Worm (Caenorhabditis elegans) whole organism, early embryonic: Measurements from ENCODE around the gene gvd-1.
"Not testable (repeated sequence)": the region's sequence is repeated elsewhere in the genome, so short reads cannot be mapped to it uniquely, and the experiment has no call there.

Experiments
- B0310.2 ChIP-seq: sonication (generic microtip); optimal IDR thresholded peaks from 2 replicates; lab custom pipeline; 2016; ENCODE audit warnings: mild to moderate bottlenecking, missing genetic modification characterization, missing compliant biosample characterization
- F13C5.2 ChIP-seq: sonication (generic microtip); optimal IDR thresholded peaks from 2 replicates; lab custom pipeline; 2017; ENCODE audit warnings: mild to moderate bottlenecking, missing genetic modification characterization, inconsistent platforms, missing compliant biosample characterization
- aly-1 ChIP-seq: sonication (generic microtip); optimal IDR thresholded peaks from 2 replicates; lab custom pipeline; 2016; ENCODE audit warnings: missing genetic modification characterization, missing compliant biosample characterization
- ama-1 ChIP-seq: fragments of 150-350 bp; optimal IDR thresholded peaks from 2 replicates; lab custom pipeline; 2014
- ceh-13 ChIP-seq: fragments of 200-800 bp; sonication (Bioruptor generic); optimal IDR thresholded peaks from 2 replicates; lab custom pipeline; 2018; ENCODE audit warnings: mild to moderate bottlenecking, missing genetic modification characterization, missing compliant biosample characterization
- ceh-36 ChIP-seq: sonication (generic microtip); optimal IDR thresholded peaks from 2 replicates; lab custom pipeline; 2016; ENCODE audit warnings: missing genetic modification characterization, inconsistent platforms, missing compliant biosample characterization
- ets-7 ChIP-seq: sonication (generic microtip); optimal IDR thresholded peaks from 2 replicates; lab custom pipeline; 2016; ENCODE audit warnings: missing genotype, missing genetic modification characterization, missing compliant biosample characterization
- flt-1 ChIP-seq: fragments of 200-800 bp; sonication (Bioruptor generic); IDR thresholded peaks from 2 replicates; pipeline ENCODE4 v1.3.6; 2022; ENCODE audit warnings: missing genetic modification characterization, missing compliant biosample characterization
- hmbx-1 ChIP-seq: sonication (generic microtip); optimal IDR thresholded peaks from 2 replicates; lab custom pipeline; 2016; ENCODE audit warnings: mild to moderate bottlenecking, missing genetic modification characterization, missing compliant biosample characterization
- hmg-4 ChIP-seq: fragments of 200-800 bp; sonication (Bioruptor generic); optimal IDR thresholded peaks from 2 replicates; lab custom pipeline; 2018; ENCODE audit warnings: mild to moderate bottlenecking, missing genetic modification characterization, missing compliant biosample characterization
- hnd-1 ChIP-seq: sonication (generic microtip); optimal IDR thresholded peaks from 2 replicates; lab custom pipeline; 2016; ENCODE audit warnings: missing genetic modification characterization, missing compliant biosample characterization
- pes-1 ChIP-seq: fragments of 200-800 bp; sonication (Bioruptor generic); IDR thresholded peaks from 2 replicates; pipeline ENCODE4 v1.3.6; 2022; ENCODE audit warnings: missing genetic modification reagents, missing genetic modification characterization, missing compliant biosample characterization
- scrt-1 ChIP-seq: fragments of 200-800 bp; sonication (Bioruptor generic); IDR thresholded peaks from 2 replicates; pipeline ENCODE4 v1.3.6; 2022; ENCODE audit warnings: missing genetic modification characterization, missing compliant biosample characterization
- sea-1 ChIP-seq: fragments of 200-800 bp; sonication (Bioruptor generic); conservative IDR thresholded peaks from 2 replicates; pipeline ENCODE4 v1.3.6; 2022; ENCODE audit warnings: missing genetic modification characterization, missing compliant biosample characterization
- tbx-11 ChIP-seq: fragments of 200-800 bp; sonication (Bioruptor generic); IDR thresholded peaks from 2 replicates; pipeline ENCODE4 v1.3.6; 2022; ENCODE audit warnings: missing genetic modification characterization, missing compliant biosample characterization
- tbx-37 ChIP-seq: fragments of 200-800 bp; sonication (Bioruptor generic); conservative IDR thresholded peaks from 2 replicates; pipeline ENCODE4 v1.3.6; 2022; ENCODE audit warnings: missing genetic modification reagents, missing genetic modification characterization, missing compliant biosample characterization
- tra-4 ChIP-seq: sonication (generic microtip); optimal IDR thresholded peaks from 2 replicates; lab custom pipeline; 2017; ENCODE audit warnings: missing genetic modification characterization, missing compliant biosample characterization

The gvd-1 gene

ce11 chrII:475312-475711, 17.6 kb upstream of the gvd-1 start:
- TF ChIP-seq tbx-37: no peak
- TF ChIP-seq ets-7 (tag; lab: Kevin White, UChicago): no peak
- no peak for TF ChIP-seq hmbx-1
- no peak for TF ChIP-seq hnd-1 (tag; lab: Kevin White, UChicago)
- no peak for TF ChIP-seq F13C5.2
- no peak for TF ChIP-seq pes-1
- TF ChIP-seq aly-1 (tag; lab: Kevin White, UChicago): no peak
- no peak for TF ChIP-seq B0310.2 (tag; lab: Kevin White, UChicago)
- no peak for TF ChIP-seq ceh-36 (tag; lab: Kevin White, UChicago)
- TF ChIP-seq flt-1: no peak
- no peak for TF ChIP-seq sea-1 (GFP tag; lab: Robert Waterston, UW)
- TF ChIP-seq tbx-11 (GFP tag; lab: Robert Waterston, UW): no peak
- no peak for TF ChIP-seq scrt-1 (GFP tag; lab: Robert Waterston, UW)
- no peak for TF ChIP-seq ama-1
- TF ChIP-seq ceh-13 (GFP tag; lab: Kevin White, UChicago): no peak
- no peak for TF ChIP-seq hmg-4
- no peak for TF ChIP-seq tra-4 (tag; lab: Kevin White, UChicago)

ce11 chrII:473203-473602, 15.5 kb upstream of the gvd-1 start, which contains the start of gene W07E6.5:
Gene W07E6.5, plus strand, starts transcription at chrII:473503.
- TF ChIP-seq aly-1 (tag; lab: Kevin White, UChicago): no peak
- no peak for TF ChIP-seq tbx-37

ce11 chrII:470375-470774, 12.7 kb upstream of the gvd-1 start, which contains the start of gene tomm-22:
Gene tomm-22, minus strand, starts transcription at chrII:470475.
- TF ChIP-seq hmg-4 (no peak), ama-1 (no peak), ceh-13 (GFP tag; lab: Kevin White, UChicago) (no peak), ceh-36 (tag; lab: Kevin White, UChicago) (no peak), tra-4 (tag; lab: Kevin White, UChicago) (no peak), hmbx-1 (no peak), B0310.2 (tag; lab: Kevin White, UChicago) (no peak), F13C5.2 (no peak), ets-7 (tag; lab: Kevin White, UChicago) (no peak)

- TF ChIP-seq hmg-4 (no peak), tbx-37 (no peak), flt-1 (no peak), scrt-1 (GFP tag; lab: Robert Waterston, UW) (no peak), pes-1 (no peak), hmbx-1 (no peak), B0310.2 (tag; lab: Kevin White, UChicago) (no peak), sea-1 (GFP tag; lab: Robert Waterston, UW) (no peak), tbx-11 (GFP tag; lab: Robert Waterston, UW) (no peak), ceh-13 (GFP tag; lab: Kevin White, UChicago) (no peak), ama-1 (no peak)
Observed at ce11 chrII:467265-467664, 9.6 kb upstream of the gvd-1 start, which contains the start of gene nfyb-1. Gene nfyb-1, minus strand, starts transcription at chrII:467365.

ce11 chrII:461297-461696, 3.6 kb upstream of the gvd-1 start:
- TF ChIP-seq ceh-13 (GFP tag; lab: Kevin White, UChicago) (no peak), scrt-1 (GFP tag; lab: Robert Waterston, UW) (no peak), hmg-4 (no peak), ceh-36 (tag; lab: Kevin White, UChicago) (no peak), ama-1 (no peak), pes-1 (no peak), hnd-1 (tag; lab: Kevin White, UChicago) (no peak), flt-1 (no peak), sea-1 (GFP tag; lab: Robert Waterston, UW) (no peak), hmbx-1 (no peak), F13C5.2 (no peak), tbx-11 (GFP tag; lab: Robert Waterston, UW) (no peak), ets-7 (tag; lab: Kevin White, UChicago) (no peak), B0310.2 (tag; lab: Kevin White, UChicago) (no peak), tra-4 (tag; lab: Kevin White, UChicago) (no peak), aly-1 (tag; lab: Kevin White, UChicago) (no peak), tbx-37 (no peak)

- TF ChIP-seq sea-1 (GFP tag; lab: Robert Waterston, UW) (no peak), tra-4 (tag; lab: Kevin White, UChicago) (no peak), ama-1 (no peak), B0310.2 (tag; lab: Kevin White, UChicago) (no peak), tbx-11 (GFP tag; lab: Robert Waterston, UW) (no peak), ceh-36 (tag; lab: Kevin White, UChicago) (no peak), tbx-37 (no peak), aly-1 (tag; lab: Kevin White, UChicago) (no peak), flt-1 (no peak), hmbx-1 (no peak), scrt-1 (GFP tag; lab: Robert Waterston, UW) (no peak), F13C5.2 (no peak), pes-1 (no peak)
Observed at ce11 chrII:460835-461234, 3.1 kb upstream of the gvd-1 start, which contains the start of gene W10D9.3. Gene W10D9.3, minus strand, starts transcription at chrII:460935.

- TF ChIP-seq aly-1 (tag; lab: Kevin White, UChicago): no peak
- no peak for TF ChIP-seq scrt-1 (GFP tag; lab: Robert Waterston, UW)
- no peak for TF ChIP-seq pes-1
- no peak for TF ChIP-seq ceh-13 (GFP tag; lab: Kevin White, UChicago)
- TF ChIP-seq hnd-1 (tag; lab: Kevin White, UChicago): no peak
- TF ChIP-seq hmg-4: no peak
- TF ChIP-seq F13C5.2: no peak
- TF ChIP-seq ets-7 (tag; lab: Kevin White, UChicago): no peak
- TF ChIP-seq sea-1 (GFP tag; lab: Robert Waterston, UW): no peak
- no peak for TF ChIP-seq flt-1
- TF ChIP-seq ama-1: no peak
- TF ChIP-seq B0310.2 (tag; lab: Kevin White, UChicago): no peak
- no peak for TF ChIP-seq tbx-11 (GFP tag; lab: Robert Waterston, UW)
- no peak for TF ChIP-seq hmbx-1
- TF ChIP-seq ceh-36 (tag; lab: Kevin White, UChicago): no peak
- TF ChIP-seq tra-4 (tag; lab: Kevin White, UChicago): no peak
Observed at ce11 chrII:456371-456770, 1.3 kb downstream of the gvd-1 start.

ce11 chrII:454646-455045, 3.0 kb downstream of the gvd-1 start, which contains the start of gene W10D9.1:
Gene W10D9.1, plus strand, starts transcription at chrII:454946.
- TF ChIP-seq tbx-37, flt-1, hmg-4: not testable (repeated sequence)
